Worm (Caenorhabditis elegans): Measurements from ENCODE around the gene lir-3.

DNA sequence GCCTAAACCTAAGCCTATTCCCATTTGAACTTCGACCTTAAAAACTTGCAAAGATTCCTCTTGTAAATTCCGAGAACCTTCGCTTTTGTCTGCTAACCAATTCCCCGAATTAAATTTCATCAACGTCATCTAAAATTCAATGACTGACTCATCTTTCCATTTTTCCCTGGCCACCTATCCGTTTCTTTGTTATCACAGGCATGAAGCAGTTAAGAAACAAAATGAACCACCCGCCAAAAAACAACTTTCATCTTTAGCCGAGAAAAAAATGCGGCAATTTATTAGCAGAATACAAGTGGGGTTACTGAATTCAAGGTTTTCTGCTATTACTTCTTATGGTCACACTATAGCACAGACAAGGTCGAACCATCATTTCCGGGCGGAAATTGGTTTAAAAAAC, 20.1 kb upstream of the lir-3 start:
- TF ChIP-seq snpc-4 (GFP tag; optimal IDR thresholded peaks at IDR 0.05): no peak
- no peak for TF ChIP-seq snpc-4 (tag; optimal IDR thresholded peaks at IDR 0.05)
- TF ChIP-seq hmg-1.2 (GFP tag; IDR thresholded peaks at IDR 0.05): no peak
- no peak for TF ChIP-seq Y53G8AR.9 (GFP tag; conservative IDR thresholded peaks at IDR 0.05)
- no peak for TF ChIP-seq hmg-20 (GFP tag; IDR thresholded peaks at IDR 0.05)
